Fruit fly (Drosophila melanogaster): Measurements from ENCODE around the gene CG42354.
A peak's percentile ranks its signal among the peaks of the same experiment; 100 is the strongest.

The CG42354 gene

DNA sequence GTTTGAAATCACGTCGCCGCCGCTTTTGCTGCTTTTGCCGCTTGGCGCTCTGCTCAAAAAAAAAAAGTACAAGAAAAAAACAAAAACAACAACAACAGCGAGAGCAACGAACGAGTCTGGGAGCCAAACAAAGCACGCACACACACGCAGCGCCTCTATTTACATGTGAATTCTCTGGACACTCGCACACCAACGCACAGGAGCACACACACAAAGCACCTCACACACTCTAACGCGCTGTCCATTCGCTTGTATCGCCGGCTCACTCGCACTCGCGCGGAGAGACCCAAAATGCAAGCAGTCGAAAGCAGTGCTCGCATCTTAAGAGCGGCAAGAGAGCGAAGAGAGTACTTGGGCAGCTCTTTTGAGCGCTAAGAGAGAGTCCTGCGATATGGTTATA lies 44.2 kb upstream of the CG42354 start, which contains the start of gene disco-r (continued):
- peak; percentile 48; the same call in 1 of the 2 replicates for TF ChIP-seq vvl (GFP tag; IDR thresholded peaks at IDR 0.05)
- no peak for TF ChIP-seq CG15514 (GFP tag; optimal IDR thresholded peaks at IDR 0.05)
- no peak; the same call in 2 of the 3 replicates for TF ChIP-seq CG34422 (GFP tag; IDR thresholded peaks at IDR 0.05)
- TF ChIP-seq Dbx (GFP tag; IDR thresholded peaks at IDR 0.05) = peak; percentile 25; the same call in 1 of the 3 replicates
- TF ChIP-seq sr (GFP tag; IDR thresholded peaks at IDR 0.05) = peak; percentile 50; the same call in 1 of the 3 replicates
- peak in 1 of 2 experiments; percentile 42 for TF ChIP-seq Dfd (GFP tag; optimal IDR thresholded peaks at IDR 0.05)
- peak; percentile 83 for TF ChIP-seq sqz (GFP tag; optimal IDR thresholded peaks at IDR 0.05)
- TF ChIP-seq dati (GFP tag; IDR thresholded peaks at IDR 0.05) = no peak
- peak; percentile 67 for TF ChIP-seq CG32772 (GFP tag; IDR thresholded peaks at IDR 0.05)
- no peak for TF ChIP-seq Dp (GFP tag; optimal IDR thresholded peaks at IDR 0.05)
- TF ChIP-seq CG1832 (GFP tag; optimal IDR thresholded peaks at IDR 0.05) = peak; percentile 96
- no peak for TF ChIP-seq Sry-δ (GFP tag; optimal IDR thresholded peaks at IDR 0.05)
- no peak for TF ChIP-seq CG2678 (tag; optimal IDR thresholded peaks at IDR 0.05)
- peak; percentile 82 for TF ChIP-seq yki (optimal IDR thresholded peaks at IDR 0.05)
- TF ChIP-seq CG2889 (GFP tag; IDR thresholded peaks at IDR 0.05) = no peak
- TF ChIP-seq chn (GFP tag; optimal IDR thresholded peaks at IDR 0.05) = peak; percentile 47
- TF ChIP-seq CrebB (tag; optimal IDR thresholded peaks at IDR 0.05) = no peak
- TF ChIP-seq disco-r (GFP tag; optimal IDR thresholded peaks at IDR 0.05) = peak; percentile 70
- peak; percentile 52 for TF ChIP-seq sd (tag; optimal IDR thresholded peaks at IDR 0.05)
- no peak for TF ChIP-seq CG6272 (GFP tag; IDR thresholded peaks at IDR 0.05)
- TF ChIP-seq CG8765 (GFP tag; IDR thresholded peaks at IDR 0.05) = peak; percentile 80
- no peak for TF ChIP-seq ap (GFP tag; IDR thresholded peaks at IDR 0.05)
- TF ChIP-seq CG9932 (GFP tag; IDR thresholded peaks at IDR 0.05) = 0 out of 2 replicates have a peak, but pooled peaks have one; percentile 31
- TF ChIP-seq HmgD (GFP tag; optimal IDR thresholded peaks at IDR 0.05) = peak; percentile 83
- 0 out of 4 replicates have a peak, but pooled peaks have one; percentile 21 for TF ChIP-seq Dll (GFP tag; IDR thresholded peaks at IDR 0.05; ENCODE audit: partially characterized antibody)
- TF ChIP-seq CG10321 (GFP tag; IDR thresholded peaks at IDR 0.05) = peak; percentile 93
- no peak for TF ChIP-seq pan (optimal IDR thresholded peaks at IDR 0.05)
- TF ChIP-seq pan (GFP tag; optimal IDR thresholded peaks at IDR 0.05 in 1 of 2, IDR thresholded peaks at IDR 0.05 in 1 of 2) = peak in 1 of 2 experiments; percentile 25
- TF ChIP-seq pho (GFP tag; optimal IDR thresholded peaks at IDR 0.05) = no peak
- no peak for TF ChIP-seq CG30431 (GFP tag; optimal IDR thresholded peaks at IDR 0.05)
- peak; percentile 99 for TF ChIP-seq CG31365 (tag; optimal IDR thresholded peaks at IDR 0.05)
- TF ChIP-seq twi (tag; optimal IDR thresholded peaks at IDR 0.05) = peak; percentile 26
- TF ChIP-seq CG1529 (GFP tag; optimal IDR thresholded peaks at IDR 0.05) = no peak
- TF ChIP-seq CG7271 (tag; optimal IDR thresholded peaks at IDR 0.05) = no peak
- peak; percentile 22; the same call in 1 of the 2 replicates for TF ChIP-seq Rfx (GFP tag; IDR thresholded peaks at IDR 0.05)
- TF ChIP-seq kay (GFP tag; optimal IDR thresholded peaks at IDR 0.05) = no peak
- TF ChIP-seq p53 (GFP tag; optimal IDR thresholded peaks at IDR 0.05) = no peak
- no peak for TF ChIP-seq GATAe (GFP tag; conservative IDR thresholded peaks at IDR 0.05)
- no peak for TF ChIP-seq Antp (GFP tag; optimal IDR thresholded peaks at IDR 0.05)
- TF ChIP-seq jing (GFP tag; optimal IDR thresholded peaks at IDR 0.05) = peak; percentile 37
- TF ChIP-seq croc (GFP tag; conservative IDR thresholded peaks at IDR 0.05) = no peak
- peak; percentile 51; the same call in 1 of the 2 replicates for TF ChIP-seq bbx (GFP tag; IDR thresholded peaks at IDR 0.05; ENCODE audit: partially characterized antibody)
- TF ChIP-seq CG7963 (GFP tag; IDR thresholded peaks at IDR 0.05; ENCODE audit: partially characterized antibody) = 0 out of 3 replicates have a peak, but pooled peaks have one; percentile 13
- TF ChIP-seq CHES-1-like (GFP tag; optimal IDR thresholded peaks at IDR 0.05) = peak; percentile 7
- TF ChIP-seq CG34224 (GFP tag; IDR thresholded peaks at IDR 0.05; ENCODE audit: partially characterized antibody) = no peak; the same call in 2 of the 3 replicates
- TF ChIP-seq CG4617 (GFP tag; optimal IDR thresholded peaks at IDR 0.05; ENCODE audit: borderline replicate concordance) = no peak
- TF ChIP-seq CG17612 (GFP tag; IDR thresholded peaks at IDR 0.05) = no peak
- TF ChIP-seq sisA (GFP tag; IDR thresholded peaks at IDR 0.05) = no peak
- no peak for TF ChIP-seq CG14441 (GFP tag; IDR thresholded peaks at IDR 0.05)
- TF ChIP-seq gsb-n (tag; optimal IDR thresholded peaks at IDR 0.05) = no peak
- TF ChIP-seq CG42726 (GFP tag; IDR thresholded peaks at IDR 0.05; ENCODE audit: partially characterized antibody) = 0 out of 2 replicates have a peak, but pooled peaks have one; percentile 10
